Fruit fly (Drosophila melanogaster) whole organism, adult: ENCODE results near the gene CG14984.

Experiments
- CG14711 ChIP-seq: fragments of 200-800 bp; sonication (Bioruptor generic); optimal IDR thresholded peaks from 2 replicates; lab custom pipeline; 2018; ENCODE audit warnings: missing biosample characterization, mild to moderate bottlenecking, missing genetic modification characterization, moderate library complexity
- CG7045 ChIP-seq: fragments of 200-800 bp; sonication (Bioruptor generic); optimal IDR thresholded peaks from 2 replicates; lab custom pipeline; 2017; ENCODE audit warnings: missing biosample characterization, mild to moderate bottlenecking, missing genetic modification characterization
- Clk ChIP-seq: fragments of 200-800 bp; sonication (Bioruptor generic); optimal IDR thresholded peaks from 2 replicates; lab custom pipeline; 2017; ENCODE audit warnings: missing biosample characterization, missing genetic modification characterization
- bab1 ChIP-seq: fragments of 200-800 bp; sonication (Bioruptor generic); optimal IDR thresholded peaks from 3 replicates; lab custom pipeline; 2019; ENCODE audit warnings: missing biosample characterization, mild to moderate bottlenecking, missing genetic modification characterization, moderate library complexity
- cic ChIP-seq: fragments of 200-800 bp; sonication (Bioruptor generic); optimal IDR thresholded peaks from 2 replicates; lab custom pipeline; 2017; ENCODE audit warnings: missing biosample characterization, mild to moderate bottlenecking, missing genetic modification characterization, moderate library complexity
- ovo ChIP-seq: fragments of 200-800 bp; sonication (Bioruptor generic); optimal IDR thresholded peaks from 2 replicates; lab custom pipeline; 2016; ENCODE audit warnings: missing biosample characterization, missing genetic modification characterization

DNA sequence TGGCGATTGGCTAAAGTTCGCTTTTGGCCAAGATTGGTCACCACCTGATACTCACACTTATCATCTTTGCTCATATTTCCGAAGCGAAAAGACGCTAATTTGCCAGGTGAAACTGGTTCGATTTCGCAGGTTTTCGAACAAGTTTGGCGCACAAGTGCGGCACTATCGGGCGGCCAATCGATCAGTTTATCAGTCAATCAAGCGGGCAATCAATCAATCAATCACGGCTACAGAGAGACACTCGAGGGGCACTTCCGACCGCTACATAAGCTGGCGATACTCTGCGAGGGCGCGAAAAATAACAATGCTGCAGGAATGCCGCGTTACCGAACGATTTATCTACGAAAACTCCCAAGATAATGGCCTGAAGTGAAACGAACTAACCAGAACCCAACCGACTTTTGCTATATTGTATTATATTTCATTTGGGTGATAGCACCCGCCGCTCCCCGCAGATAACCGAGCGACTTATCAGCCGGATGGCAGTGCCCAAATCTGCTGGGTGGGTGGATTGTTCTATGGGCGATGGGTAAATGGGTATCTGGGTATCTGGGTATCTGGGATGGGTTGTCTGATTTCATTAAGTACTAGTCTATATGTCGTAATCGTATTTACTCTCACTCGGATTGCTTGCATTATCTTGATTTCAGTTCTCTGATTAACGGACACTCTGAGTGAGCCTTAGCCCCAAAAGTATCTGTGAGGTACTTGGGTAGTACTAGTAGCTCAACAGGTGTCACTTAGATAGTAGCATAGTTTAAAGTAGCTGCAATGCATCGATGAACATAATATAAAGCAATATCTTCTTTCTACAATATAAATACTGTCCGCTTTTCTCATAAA is 23.2 kb downstream of the CG14984 start:
- no peak for TF ChIP-seq ovo (GFP tag; lab: Kevin White, UChicago)
- TF ChIP-seq Clk = no peak
- no peak for TF ChIP-seq CG7045 (GFP tag; lab: Kevin White, UChicago)
- TF ChIP-seq CG14711 = no peak
- TF ChIP-seq bab1 (GFP tag; lab: Kevin White, UChicago) = no peak
- peak; percentile 68 for TF ChIP-seq cic (GFP tag; lab: Kevin White, UChicago)
